Fruit fly (Drosophila melanogaster) whole organism, pupa: ENCODE data around the gene CG1738.
A peak's percentile ranks its signal among the peaks of the same experiment; 100 is the strongest.

Experiments
- CG10348 ChIP-seq: fragments of 200-800 bp; sonication (Bioruptor generic); IDR thresholded peaks from 2 replicates; pipeline ENCODE4 v1.3.6; 2022; ENCODE audit warnings: missing biosample characterization, missing genetic modification characterization
- CG12605 ChIP-seq: fragments of 200-800 bp; sonication (Bioruptor generic); IDR thresholded peaks from 2 replicates; pipeline ENCODE4 v1.3.6; 2022; ENCODE audit warnings: missing biosample characterization, missing genetic modification characterization
- CG13204 ChIP-seq: fragments of 200-800 bp; sonication (Bioruptor generic); optimal IDR thresholded peaks from 2 replicates; lab custom pipeline; 2018; ENCODE audit warnings: missing biosample characterization, mild to moderate bottlenecking, missing genetic modification characterization, moderate library complexity
- CG14655 ChIP-seq: fragments of 200-800 bp; sonication (Bioruptor generic); optimal IDR thresholded peaks from 3 replicates; lab custom pipeline; 2017; ENCODE audit warnings: mild to moderate bottlenecking, missing biosample characterization, missing genetic modification reagents, missing genetic modification characterization
- CG15710 ChIP-seq: fragments of 200-800 bp; sonication (Bioruptor generic); optimal IDR thresholded peaks from 2 replicates; lab custom pipeline; 2018; ENCODE audit warnings: missing biosample characterization, mild to moderate bottlenecking, missing genetic modification characterization, moderate library complexity
- CG17806 ChIP-seq: fragments of 200-800 bp; sonication (Bioruptor generic); optimal IDR thresholded peaks from 2 replicates; lab custom pipeline; 2018; ENCODE audit warnings: missing biosample characterization, mild to moderate bottlenecking, missing genetic modification characterization, moderate library complexity
- CG32121 ChIP-seq: fragments of 200-800 bp; sonication (Bioruptor generic); IDR thresholded peaks from 2 replicates; pipeline ENCODE4 v1.3.6; 2022; ENCODE audit warnings: missing biosample characterization, missing genetic modification characterization
- CG34367 ChIP-seq: fragments of 200-800 bp; sonication (Bioruptor generic); optimal IDR thresholded peaks from 2 replicates; lab custom pipeline; 2018; ENCODE audit warnings: missing biosample characterization, mild to moderate bottlenecking, missing genetic modification characterization
- CG4496 ChIP-seq: fragments of 200-800 bp; sonication (Bioruptor generic); IDR thresholded peaks from 3 replicates; pipeline ENCODE4 v1.3.6; 2022; ENCODE audit warnings: missing biosample characterization, missing genetic modification characterization
- CG8159 ChIP-seq: fragments of 200-800 bp; sonication (Bioruptor generic); optimal IDR thresholded peaks from 3 replicates; lab custom pipeline; 2018; ENCODE audit warnings: missing biosample characterization, mild to moderate bottlenecking, missing genetic modification characterization, moderate library complexity
- CG8301 ChIP-seq: fragments of 200-800 bp; sonication (Bioruptor generic); optimal IDR thresholded peaks from 2 replicates; lab custom pipeline; 2018; ENCODE audit warnings: missing biosample characterization, mild to moderate bottlenecking, missing genetic modification characterization
- CG9948 ChIP-seq: fragments of 200-800 bp; sonication (Bioruptor generic); optimal IDR thresholded peaks from 2 replicates; lab custom pipeline; 2018; ENCODE audit warnings: missing biosample characterization, mild to moderate bottlenecking, missing genetic modification characterization, moderate library complexity
- D1 ChIP-seq: fragments of 200-800 bp; sonication (Bioruptor generic); optimal IDR thresholded peaks from 2 replicates; lab custom pipeline; 2018; ENCODE audit warnings: missing biosample characterization, mild to moderate bottlenecking, missing genetic modification characterization, moderate library complexity
- EcR ChIP-seq: fragments of 200-800 bp; sonication (Bioruptor generic); optimal IDR thresholded peaks from 3 replicates; lab custom pipeline; 2019; ENCODE audit warnings: missing biosample characterization, missing genetic modification characterization, mild to moderate bottlenecking, moderate library complexity, missing genetic modification reagents
- Ets98B ChIP-seq: fragments of 200-800 bp; sonication (Bioruptor generic); IDR thresholded peaks from 2 replicates; pipeline ENCODE4 v1.3.6; 2022; ENCODE audit warnings: missing biosample characterization, missing genetic modification characterization
- Pif1A ChIP-seq: fragments of 200-800 bp; sonication (Bioruptor generic); optimal IDR thresholded peaks from 3 replicates; lab custom pipeline; 2016; ENCODE audit warnings: missing biosample characterization, missing genetic modification characterization
- Pif1B ChIP-seq: fragments of 200-800 bp; sonication (Bioruptor generic); optimal IDR thresholded peaks from 3 replicates; lab custom pipeline; 2016; ENCODE audit warnings: missing biosample characterization, missing genetic modification characterization
- Snoo ChIP-seq: fragments of 200-800 bp; sonication (Bioruptor generic); optimal IDR thresholded peaks from 3 replicates; lab custom pipeline; 2017; ENCODE audit warnings: missing biosample characterization, mild to moderate bottlenecking, missing genetic modification characterization, inconsistent platforms
- fd96Ca ChIP-seq: fragments of 200-800 bp; sonication (Bioruptor generic); IDR thresholded peaks from 3 replicates; pipeline ENCODE4 v1.3.6; 2022; ENCODE audit warnings: missing biosample characterization, missing genetic modification characterization
- gl ChIP-seq: fragments of 200-800 bp; sonication (Bioruptor generic); optimal IDR thresholded peaks from 2 replicates; lab custom pipeline; 2018; ENCODE audit warnings: missing biosample characterization, mild to moderate bottlenecking, missing genetic modification characterization
- rn ChIP-seq: fragments of 200-800 bp; sonication (Bioruptor generic); IDR thresholded peaks from 2 replicates; pipeline ENCODE4 v1.3.6; 2022; ENCODE audit warnings: missing biosample characterization, missing genetic modification characterization

Gene CG1738

DNA sequence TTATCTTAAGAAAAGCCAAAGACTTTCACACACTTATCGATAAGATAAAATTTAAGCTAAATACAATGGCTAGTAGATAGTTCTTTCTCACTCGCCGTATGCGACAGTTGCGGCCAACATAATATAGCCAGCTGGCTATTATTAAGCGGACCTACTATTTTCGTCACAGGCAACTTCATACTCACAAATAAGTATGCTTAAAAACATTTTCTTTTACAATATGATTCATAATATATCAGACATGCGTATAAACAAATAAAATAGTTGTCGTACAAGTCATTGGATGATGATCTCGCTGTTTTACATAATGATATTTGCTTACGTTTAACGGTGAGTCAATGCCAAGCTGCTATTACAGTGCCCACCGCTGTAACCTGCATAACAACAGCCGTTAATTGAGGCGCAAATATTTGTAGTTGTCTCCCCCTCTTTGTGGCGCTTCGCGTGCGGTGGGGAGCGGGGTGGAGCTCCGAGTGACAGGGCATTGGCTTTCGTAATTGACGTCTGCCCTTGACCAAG is 22.6 kb upstream of the CG1738 start:
- TF ChIP-seq gl (peak; percentile 39), fd96Ca (GFP tag; lab: Robert Waterston, UW) (peak; percentile 76), Pif1A (GFP tag; lab: Kevin White, UChicago) (peak; percentile 78), CG32121 (GFP tag; lab: Robert Waterston, UW) (peak; percentile 66), Pif1B (GFP tag; lab: Kevin White, UChicago) (peak; percentile 67), CG10348 (no peak), CG8159 (peak; percentile 76), CG17806 (tag; lab: Kevin White, UChicago) (peak; percentile 66), CG14655 (GFP tag; lab: Kevin White, UChicago) (no peak), Ets98B (GFP tag; lab: Robert Waterston, UW) (peak; percentile 56), CG34367 (tag; lab: Kevin White, UChicago) (peak; percentile 72), CG4496 (GFP tag; lab: Robert Waterston, UW) (peak; percentile 79), rn (GFP tag; lab: Robert Waterston, UW) (peak; percentile 50; the same call in 1 of the 2 replicates), CG8301 (tag; lab: Kevin White, UChicago) (peak; percentile 77), CG12605 (GFP tag; lab: Robert Waterston, UW) (0 out of 2 replicates have a peak, but pooled peaks have one; percentile 13), D1 (tag; lab: Kevin White, UChicago) (no peak), Snoo (tag; lab: Kevin White, UChicago) (peak; percentile 52), CG13204 (GFP tag; lab: Kevin White, UChicago) (no peak), CG9948 (peak; percentile 70), CG15710 (peak; percentile 76), EcR (GFP tag; lab: Kevin White, UChicago) (peak; percentile 96)

DNA sequence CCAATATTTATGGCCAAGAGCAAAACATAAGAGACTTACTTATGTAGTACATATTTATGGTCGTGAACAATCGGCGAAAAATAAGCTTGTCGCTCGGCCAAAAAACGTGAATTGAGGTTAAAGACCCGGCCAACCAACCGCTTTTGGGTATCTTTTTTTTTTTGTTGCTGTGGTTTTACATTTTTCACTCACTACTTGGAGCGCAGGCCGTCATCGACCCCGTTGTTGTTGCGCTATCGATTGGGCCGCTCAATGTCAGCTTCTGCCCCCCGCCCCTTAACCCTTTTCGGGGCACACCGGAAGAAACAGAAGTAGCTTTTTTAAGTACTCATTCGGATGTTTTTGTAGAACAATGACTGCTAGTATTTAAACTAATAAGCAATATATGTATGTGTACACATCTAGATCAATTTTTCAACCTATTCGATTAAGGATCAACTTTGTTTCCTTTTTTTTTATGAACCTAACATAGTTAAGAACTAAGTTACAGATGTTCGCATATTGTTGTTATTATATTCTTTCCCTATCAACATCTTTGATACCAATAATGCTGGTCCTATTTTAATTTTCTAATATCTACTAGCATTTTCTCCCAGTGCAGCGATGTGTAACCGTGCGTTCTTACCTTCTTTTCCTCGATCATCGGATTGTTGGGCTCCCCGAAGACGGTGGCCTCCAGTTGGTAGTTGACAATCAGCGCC is 10.7 kb upstream of the CG1738 start:
- no peak for TF ChIP-seq CG10348
- TF ChIP-seq CG14655 (GFP tag; lab: Kevin White, UChicago), result no peak
- TF ChIP-seq CG8159, result no peak
- peak; percentile 60 for TF ChIP-seq Snoo (tag; lab: Kevin White, UChicago)
- TF ChIP-seq CG32121 (GFP tag; lab: Robert Waterston, UW), result 0 out of 2 replicates have a peak, but pooled peaks have one; percentile 16
- no peak for TF ChIP-seq CG12605 (GFP tag; lab: Robert Waterston, UW)
- TF ChIP-seq fd96Ca (GFP tag; lab: Robert Waterston, UW), result no peak
- no peak for TF ChIP-seq Pif1A (GFP tag; lab: Kevin White, UChicago)
- no peak for TF ChIP-seq rn (GFP tag; lab: Robert Waterston, UW)
- TF ChIP-seq CG9948, result peak; percentile 44
- no peak for TF ChIP-seq D1 (tag; lab: Kevin White, UChicago)
- TF ChIP-seq CG34367 (tag; lab: Kevin White, UChicago), result peak; percentile 24
- no peak for TF ChIP-seq CG4496 (GFP tag; lab: Robert Waterston, UW)
- peak; percentile 61 for TF ChIP-seq Pif1B (GFP tag; lab: Kevin White, UChicago)
- TF ChIP-seq CG15710, result peak; percentile 37
- TF ChIP-seq CG17806 (tag; lab: Kevin White, UChicago), result peak; percentile 42
- no peak for TF ChIP-seq Ets98B (GFP tag; lab: Robert Waterston, UW)
- TF ChIP-seq EcR (GFP tag; lab: Kevin White, UChicago), result no peak
- no peak for TF ChIP-seq CG13204 (GFP tag; lab: Kevin White, UChicago)
- TF ChIP-seq gl, result no peak
- TF ChIP-seq CG8301 (tag; lab: Kevin White, UChicago), result no peak
- TF ChIP-seq, all 21 proteins: peak for 7

DNA sequence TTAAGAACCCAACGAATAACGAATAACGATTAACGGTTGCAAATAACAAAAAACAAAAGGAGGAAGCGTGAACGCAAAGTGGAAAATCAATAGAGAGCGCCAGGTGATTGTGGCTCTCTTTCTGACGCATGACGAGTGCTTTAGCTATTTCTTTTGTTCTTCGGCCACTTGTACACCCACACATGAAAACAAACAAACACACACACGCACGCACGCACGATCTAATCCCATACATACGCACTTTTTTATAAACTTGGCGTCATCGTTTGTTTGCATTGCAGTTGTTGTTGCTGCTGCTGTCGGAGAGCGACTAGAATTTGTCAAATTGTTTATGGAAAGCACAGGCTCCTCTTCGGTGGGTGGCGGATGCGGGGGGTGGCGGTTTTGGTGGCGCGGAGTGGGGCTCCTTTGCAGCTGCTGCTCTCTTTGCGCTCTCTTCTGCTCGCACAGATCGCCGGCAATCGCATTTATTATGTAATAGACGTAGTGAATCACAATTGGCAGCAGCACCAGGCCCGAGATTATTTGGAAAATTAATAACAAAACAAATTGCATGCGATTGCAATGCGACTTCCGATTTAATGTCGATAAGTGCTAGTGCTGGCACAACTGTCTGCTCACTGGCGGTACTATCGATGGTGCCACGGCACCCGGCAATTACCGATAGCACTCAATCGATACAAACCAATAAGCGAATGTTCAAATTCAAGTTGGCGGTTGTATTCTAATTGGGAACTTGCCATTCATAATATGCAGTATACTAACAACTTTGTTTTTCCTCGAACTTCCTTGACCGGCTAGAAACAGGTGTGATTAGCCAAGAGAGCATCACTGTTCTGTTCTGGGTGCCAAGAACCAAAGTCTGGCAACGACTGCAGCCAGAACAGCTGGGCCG is 9.6 kb upstream of the CG1738 start:
- TF ChIP-seq CG12605 (GFP tag; lab: Robert Waterston, UW) (no peak), CG15710 (peak; percentile 25), CG32121 (GFP tag; lab: Robert Waterston, UW) (0 out of 2 replicates have a peak, but pooled peaks have one; percentile 8)

DNA sequence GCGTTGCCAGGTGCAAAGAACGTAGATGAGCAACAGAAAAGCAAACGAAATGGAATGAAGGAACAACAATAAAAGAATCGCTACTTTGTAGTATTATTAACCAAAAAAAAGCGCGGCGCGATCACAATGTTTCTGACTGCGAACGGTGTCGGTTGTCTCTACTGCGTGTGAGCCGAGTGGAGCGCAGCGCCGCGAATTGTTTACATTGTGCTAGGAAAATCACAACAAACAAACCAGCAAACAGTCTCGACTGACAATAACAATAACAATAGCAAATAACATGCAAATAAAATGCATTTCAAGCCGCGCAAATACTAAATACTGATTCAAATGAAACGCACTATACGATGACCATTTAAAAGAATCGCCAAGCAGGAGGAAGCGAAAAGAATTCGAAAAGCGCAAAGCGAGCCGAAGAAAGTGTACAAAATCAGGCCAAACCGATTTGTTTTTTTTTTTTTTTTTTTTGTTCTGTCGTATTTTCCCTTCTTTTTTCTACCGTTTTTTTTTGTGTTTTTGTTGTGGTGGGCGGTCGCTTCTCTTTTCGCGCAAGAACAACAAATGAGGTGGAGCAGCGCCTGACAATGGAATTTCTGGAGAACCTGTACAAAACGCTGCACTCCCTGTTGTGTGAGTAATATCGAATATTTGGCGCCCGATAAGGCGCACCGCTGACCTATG is 8.8 kb upstream of the CG1738 start, which contains the start of the genes CG34348 and Kap3:
Gene CG34348 (plus strand): TSS at position 6 of the 681 bp plus-strand sequence.
Gene Kap3 (minus strand): TSS at position 217 of the 681 bp plus-strand sequence.
- TF ChIP-seq CG4496 (GFP tag; lab: Robert Waterston, UW) (peak; percentile 9; the same call in 1 of the 3 replicates), Snoo (tag; lab: Kevin White, UChicago) (peak; percentile 40), CG12605 (GFP tag; lab: Robert Waterston, UW) (peak; percentile 75), CG14655 (GFP tag; lab: Kevin White, UChicago) (peak; percentile 19), CG32121 (GFP tag; lab: Robert Waterston, UW) (peak; percentile 60; the same call in 1 of the 2 replicates), Pif1A (GFP tag; lab: Kevin White, UChicago) (peak; percentile 47), CG10348 (no peak), CG17806 (tag; lab: Kevin White, UChicago) (no peak)
- TF ChIP-seq, all 21 proteins: peak for 6
